Fruit fly (Drosophila melanogaster) whole organism, larva: ENCODE data around the gene mip130.

Experiments used
- noc ChIP-seq: fragments of 200-800 bp; sonication (Bioruptor generic); optimal IDR thresholded peaks from 3 replicates; lab custom pipeline; 2019; ENCODE audit warnings: missing biosample characterization, mild to moderate bottlenecking, missing genetic modification characterization, moderate library complexity

Gene mip130

DNA sequence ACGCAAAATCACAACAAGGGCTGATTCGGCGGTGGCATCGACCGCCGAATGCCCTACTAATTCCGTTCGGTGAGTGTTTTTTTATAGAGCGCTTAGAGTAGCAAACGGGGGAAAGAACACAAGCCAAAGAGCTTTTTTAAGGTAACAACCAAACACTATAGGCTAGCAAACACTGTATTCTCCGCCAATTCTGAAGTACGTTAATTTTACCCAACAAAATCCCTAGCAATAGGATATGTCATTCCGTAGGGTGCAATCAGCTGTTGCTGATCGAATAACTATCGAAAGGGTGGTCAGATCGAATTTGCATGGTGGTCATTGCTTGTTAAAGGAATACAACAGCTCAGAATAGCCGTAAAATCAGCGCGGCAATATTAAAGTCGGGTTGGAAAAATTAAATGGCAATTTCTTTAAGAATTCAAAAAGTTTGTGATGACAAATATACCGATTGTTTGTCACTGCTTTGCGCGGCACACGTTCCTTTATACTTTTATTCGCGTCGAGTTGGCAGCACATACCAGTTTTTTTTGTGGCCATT is at the start of gene mip130:
Gene mip130 (plus strand): TSS at position 513 of the 538 bp plus-strand sequence.
- TF ChIP-seq noc (tag; lab: Kevin White, UChicago), result peak; percentile 71

DNA sequence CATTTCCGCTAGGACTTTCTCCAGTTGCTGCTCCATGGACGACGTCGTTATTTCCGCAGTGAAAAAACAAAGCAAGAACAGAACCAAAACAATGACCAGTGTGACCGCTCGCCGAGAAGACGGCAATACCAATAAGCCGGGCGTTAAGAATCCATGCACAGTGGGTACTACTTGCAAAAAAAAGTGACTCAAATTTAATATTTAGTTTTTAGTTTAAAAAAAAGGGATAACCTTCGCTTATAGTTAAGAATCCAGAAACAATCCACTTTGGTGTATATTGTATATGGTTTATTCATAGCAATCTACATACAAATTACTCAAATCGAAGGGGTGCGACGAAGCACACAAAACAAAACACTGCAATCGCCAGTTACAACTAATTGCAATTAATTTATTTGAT is 49.2 kb upstream of the mip130 start, which contains the start of gene Lamtor5:
Gene Lamtor5 (minus strand): TSS at position 105 of the 400 bp plus-strand sequence.
- peak; percentile 24 for TF ChIP-seq noc (tag; lab: Kevin White, UChicago)

DNA sequence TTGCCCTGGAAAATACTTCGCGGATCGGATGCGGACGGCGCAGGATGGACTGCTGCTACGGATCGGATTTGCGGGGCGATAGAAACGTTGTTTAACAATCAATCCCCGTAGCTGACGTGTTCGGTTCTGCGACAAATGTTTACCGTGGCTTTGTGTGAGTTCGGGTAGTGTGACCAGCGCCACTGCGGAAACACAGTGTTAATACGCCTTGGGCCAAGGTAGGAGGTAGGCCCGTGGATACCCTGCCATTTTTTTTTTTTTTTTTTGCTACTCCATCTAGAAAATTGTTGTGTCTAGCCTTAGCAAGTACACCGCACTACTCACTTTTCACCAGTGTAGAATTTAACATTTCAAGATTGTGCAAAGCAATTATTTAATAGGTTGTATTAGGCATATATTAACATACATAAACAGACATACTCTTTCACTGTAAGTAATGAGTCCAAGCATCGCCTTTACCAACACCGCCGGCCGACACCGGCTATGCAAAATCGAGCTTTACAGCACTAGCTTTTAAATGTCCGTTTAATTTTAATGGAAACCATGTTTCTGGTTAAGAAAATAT is 46.3 kb upstream of the mip130 start, which contains the start of gene deltaCOP:
Gene deltaCOP (minus strand): TSS at position 171 of the 565 bp plus-strand sequence.
- TF ChIP-seq noc (tag; lab: Kevin White, UChicago), result peak; percentile 67

DNA sequence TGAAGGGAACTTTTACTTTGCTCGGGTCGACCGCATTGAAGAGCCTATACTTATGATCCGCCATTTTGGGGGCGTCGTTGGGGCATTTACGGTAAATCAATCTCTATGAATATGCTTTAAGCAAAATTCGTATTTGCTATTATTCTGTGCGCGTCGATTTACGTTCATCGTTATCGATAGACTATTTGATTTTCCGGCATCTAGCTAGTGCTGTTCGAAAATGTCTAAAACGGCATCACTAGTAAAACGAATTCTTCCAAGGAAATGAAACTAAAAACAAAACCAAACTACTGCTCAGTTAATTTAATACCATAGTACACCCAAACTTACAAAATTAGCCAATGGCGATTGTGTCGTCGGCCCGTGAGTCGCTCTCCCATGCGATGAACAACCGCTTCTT is 42.4 kb upstream of the mip130 start, which contains the start of the genes Gcna and MED18:
Gene Gcna (minus strand): TSS at position 163 of the 400 bp plus-strand sequence.
Gene MED18 (plus strand): TSS at position 237 of the 400 bp plus-strand sequence.
- no peak for TF ChIP-seq noc (tag; lab: Kevin White, UChicago)

DNA sequence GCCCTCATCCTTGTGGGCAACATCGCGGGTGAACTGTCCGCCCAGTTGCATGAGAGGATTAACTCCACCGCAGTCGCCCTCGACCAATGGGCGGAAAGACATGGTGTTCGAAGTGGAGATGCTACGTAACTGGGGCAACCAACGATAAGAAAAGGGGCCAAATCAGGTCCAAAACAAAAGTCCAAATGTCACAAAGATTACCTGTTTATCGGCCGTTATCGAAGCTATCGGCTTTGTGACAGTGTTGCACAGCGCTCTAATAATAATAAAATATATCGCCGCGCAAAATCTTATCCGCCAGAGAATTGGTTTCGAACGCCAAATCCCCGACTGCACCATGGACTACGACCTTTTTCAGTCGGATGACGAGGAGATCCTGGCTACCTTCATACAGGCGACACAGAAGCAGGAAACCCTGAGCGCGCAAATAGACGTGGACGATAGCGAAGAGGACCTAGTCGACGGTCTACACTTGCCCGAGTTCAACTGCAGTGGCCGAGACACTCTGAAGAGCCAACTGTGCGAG is 39.4 kb upstream of the mip130 start, which contains the start of the genes CG14803 and Pex5:
Gene CG14803 (plus strand): TSS at position 285 of the 526 bp plus-strand sequence.
Gene Pex5 (minus strand): TSS at position 476 of the 526 bp plus-strand sequence.
- TF ChIP-seq noc (tag; lab: Kevin White, UChicago), result peak; percentile 17

DNA sequence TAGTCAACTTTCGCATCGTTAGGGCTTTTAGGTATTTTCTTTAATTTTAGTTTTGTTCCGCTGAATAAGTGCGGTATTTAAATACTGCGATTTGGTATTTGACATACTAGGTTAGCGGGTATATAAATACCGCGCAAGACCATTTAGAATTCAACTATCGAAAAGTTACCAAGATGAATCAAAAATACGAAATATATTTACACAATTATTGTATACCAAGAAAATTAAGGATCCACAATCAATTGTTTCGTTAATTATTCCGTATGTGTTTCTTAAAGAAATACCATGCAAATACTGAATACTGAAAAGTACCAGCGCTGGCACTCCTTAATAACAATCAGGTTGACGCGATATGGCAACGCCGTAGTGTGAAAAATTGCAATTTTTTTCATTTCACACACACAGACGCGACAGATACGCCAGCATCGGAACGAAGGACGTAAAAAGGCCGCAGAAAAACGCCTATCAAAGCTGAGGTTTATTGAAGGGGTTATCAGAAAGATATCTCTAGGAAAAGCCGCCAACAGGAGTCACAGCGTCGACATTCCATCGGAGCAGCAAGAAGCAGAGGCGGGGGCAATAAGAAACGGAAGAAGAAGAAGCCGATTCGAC is 34.4 kb upstream of the mip130 start, which contains the start of the genes Pgam5 and Vps26:
Gene Pgam5 (minus strand): TSS at position 51 of the 612 bp plus-strand sequence.
Gene Vps26 (plus strand): TSS at position 339 of the 612 bp plus-strand sequence.
- TF ChIP-seq noc (tag; lab: Kevin White, UChicago), result no peak

DNA sequence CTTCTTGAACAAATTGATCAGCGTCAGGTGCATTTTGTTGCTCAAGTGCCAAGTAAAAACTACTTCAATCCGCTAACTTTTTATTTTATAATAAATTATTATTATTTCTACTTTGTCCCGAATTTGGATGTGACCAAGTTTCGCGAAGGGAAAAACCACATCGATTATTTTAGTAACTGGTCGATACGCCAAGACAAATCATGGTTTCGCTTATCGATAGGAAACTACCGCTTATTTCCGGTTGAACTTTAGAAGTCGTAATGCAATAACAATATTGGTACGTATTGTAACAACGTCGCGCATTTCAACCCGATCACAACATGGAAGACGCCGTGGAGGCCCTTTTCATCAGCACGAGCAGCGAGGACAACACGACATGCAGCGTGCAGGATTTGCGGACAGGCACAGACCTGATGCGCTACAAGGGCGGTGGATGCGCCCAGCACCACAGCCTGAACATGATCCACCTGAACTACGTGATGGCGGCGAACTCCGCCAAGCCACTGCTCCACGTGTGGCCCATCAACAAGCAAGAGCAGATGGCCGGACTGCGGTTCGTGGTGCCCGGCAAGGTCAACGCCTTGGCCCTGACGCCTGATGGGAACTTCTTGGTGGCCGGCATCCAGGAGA is 30.8 kb upstream of the mip130 start, which contains the start of the genes CG14817 and CG14805:
Gene CG14817 (minus strand): TSS at position 164 of the 630 bp plus-strand sequence.
Gene CG14805 (plus strand): TSS at position 211 of the 630 bp plus-strand sequence.
- peak; percentile 51 for TF ChIP-seq noc (tag; lab: Kevin White, UChicago)

DNA sequence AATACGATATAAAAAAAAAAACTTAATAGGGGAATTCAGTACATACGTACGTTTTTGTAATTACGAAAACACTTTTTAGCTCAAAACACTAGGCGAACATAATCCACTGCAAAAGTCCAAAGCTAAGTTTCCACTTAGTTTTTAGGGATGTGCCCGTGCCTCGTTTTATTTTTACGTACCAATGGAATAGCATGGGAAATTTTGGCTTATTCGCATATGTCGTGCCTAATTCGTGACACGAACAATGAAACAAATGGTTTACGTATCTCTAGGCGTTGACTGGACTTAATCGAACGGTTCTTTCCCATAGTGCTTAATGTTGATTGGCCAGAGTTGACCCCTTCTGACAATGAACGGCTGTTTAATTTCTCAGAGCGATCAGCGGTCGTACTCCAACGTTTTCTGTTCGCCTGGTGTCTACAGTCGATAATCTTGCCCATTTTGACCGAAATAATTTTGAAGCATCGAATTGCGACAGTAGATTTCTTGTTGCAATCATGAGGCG is 28.4 kb upstream of the mip130 start, which contains the start of gene CG14818:
Gene CG14818 (minus strand): TSS at position 169 of the 505 bp plus-strand sequence.
- peak; percentile 72 for TF ChIP-seq noc (tag; lab: Kevin White, UChicago)

DNA sequence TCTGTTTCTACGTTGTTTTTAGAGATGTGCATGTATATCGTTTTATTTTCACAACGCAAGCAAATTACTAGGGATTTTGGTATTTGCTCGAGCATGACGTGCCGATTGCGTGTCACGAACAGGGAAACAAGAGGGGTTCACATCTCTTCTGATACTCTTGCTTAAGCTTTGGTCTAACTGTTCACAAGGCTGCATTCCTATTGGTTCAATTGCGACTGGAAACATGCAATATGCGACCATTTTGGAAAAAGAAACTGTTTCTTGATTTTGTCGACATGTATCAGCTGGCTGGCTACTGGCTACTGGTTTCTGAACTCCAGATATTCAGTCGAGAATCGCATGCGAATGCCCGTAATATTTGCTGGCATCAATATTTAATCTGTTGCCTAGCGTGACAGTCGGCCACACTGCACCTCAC is 27.9 kb upstream of the mip130 start, which contains the start of gene Coa8:
Gene Coa8 (plus strand): TSS at position 144 of the 418 bp plus-strand sequence.
- peak; percentile 47 for TF ChIP-seq noc (tag; lab: Kevin White, UChicago)

DNA sequence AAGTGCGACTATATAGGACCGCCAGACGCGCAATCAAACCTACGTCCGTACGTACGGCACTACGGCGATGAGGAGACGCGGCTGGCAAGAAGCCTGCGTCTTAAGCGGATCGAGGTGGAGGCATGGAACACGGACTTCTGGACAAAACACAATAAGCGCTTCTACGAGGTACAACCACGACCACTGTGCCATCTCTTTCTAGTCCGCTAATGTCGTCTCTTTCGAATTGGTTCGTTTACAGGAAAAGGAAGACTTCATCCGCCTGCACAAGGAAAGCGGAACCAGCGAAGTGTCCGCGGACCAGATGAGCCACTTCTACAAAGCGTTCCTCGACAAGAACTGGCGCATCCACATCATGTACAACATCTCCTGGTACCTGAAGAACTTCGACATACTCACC is 27.3 kb upstream of the mip130 start:
- TF ChIP-seq noc (tag; lab: Kevin White, UChicago), result no peak

DNA sequence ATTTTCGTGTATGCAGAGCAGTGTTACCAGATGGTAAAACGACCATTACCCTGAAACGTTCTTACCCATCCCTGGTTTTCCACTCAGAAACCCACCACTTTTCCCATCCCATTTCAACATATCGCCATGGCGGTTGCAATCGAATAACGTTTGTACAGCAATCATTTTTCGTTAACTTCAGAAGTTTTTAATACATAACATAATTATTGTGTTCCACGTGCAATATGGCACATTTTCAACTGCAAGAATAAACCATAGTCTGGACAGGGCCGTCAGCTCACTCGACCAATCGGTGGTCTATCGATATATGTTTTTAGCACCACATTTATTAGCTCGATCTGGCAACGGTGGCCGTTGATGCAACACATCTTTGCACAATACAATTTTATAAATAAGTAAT is 18.1 kb upstream of the mip130 start, which contains the start of the genes trr and mRpL16:
Gene trr (minus strand): TSS at position 25 of the 400 bp plus-strand sequence.
Gene mRpL16 (plus strand): TSS at position 331 of the 400 bp plus-strand sequence.
- TF ChIP-seq noc (tag; lab: Kevin White, UChicago), result no peak

DNA sequence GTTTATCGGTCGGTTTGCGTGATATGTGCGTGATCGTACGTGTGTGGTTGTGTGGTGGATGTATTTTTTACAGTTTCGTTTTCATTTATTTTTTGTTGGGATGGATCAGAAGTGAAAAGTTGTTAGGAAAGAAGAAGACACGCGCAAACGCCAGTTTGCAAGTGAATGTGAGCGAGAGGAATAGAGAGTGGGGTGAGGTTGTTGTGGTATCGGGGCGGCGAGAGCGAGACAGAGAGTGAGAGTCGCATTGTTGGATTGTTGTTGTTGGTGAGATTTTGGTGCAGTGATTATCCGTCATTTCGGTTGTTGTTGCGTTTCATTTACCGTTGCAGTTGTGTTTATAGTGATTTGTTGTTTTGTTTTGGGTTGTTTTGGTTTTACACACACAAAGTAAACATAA is 14.5 kb upstream of the mip130 start:
- TF ChIP-seq noc (tag; lab: Kevin White, UChicago), result no peak

DNA sequence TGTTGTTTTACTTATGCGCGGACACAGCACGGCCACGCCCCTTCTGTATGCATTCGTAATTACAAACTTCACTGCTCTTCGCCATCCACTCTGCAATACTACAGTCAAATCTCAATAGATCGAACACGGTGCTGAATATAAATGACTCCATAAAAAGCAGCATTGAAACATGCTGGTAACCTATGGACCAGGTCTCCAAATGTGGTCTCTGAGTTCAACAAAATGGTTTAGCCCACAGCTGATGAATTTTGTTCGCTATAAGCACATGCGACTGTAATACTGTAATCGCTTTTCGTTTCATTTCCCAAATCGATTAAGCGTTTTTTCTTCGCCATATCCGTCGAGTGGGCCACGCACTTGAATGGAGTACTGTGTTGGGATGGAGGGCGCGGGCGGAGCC is 10.7 kb upstream of the mip130 start:
- no peak for TF ChIP-seq noc (tag; lab: Kevin White, UChicago)

DNA sequence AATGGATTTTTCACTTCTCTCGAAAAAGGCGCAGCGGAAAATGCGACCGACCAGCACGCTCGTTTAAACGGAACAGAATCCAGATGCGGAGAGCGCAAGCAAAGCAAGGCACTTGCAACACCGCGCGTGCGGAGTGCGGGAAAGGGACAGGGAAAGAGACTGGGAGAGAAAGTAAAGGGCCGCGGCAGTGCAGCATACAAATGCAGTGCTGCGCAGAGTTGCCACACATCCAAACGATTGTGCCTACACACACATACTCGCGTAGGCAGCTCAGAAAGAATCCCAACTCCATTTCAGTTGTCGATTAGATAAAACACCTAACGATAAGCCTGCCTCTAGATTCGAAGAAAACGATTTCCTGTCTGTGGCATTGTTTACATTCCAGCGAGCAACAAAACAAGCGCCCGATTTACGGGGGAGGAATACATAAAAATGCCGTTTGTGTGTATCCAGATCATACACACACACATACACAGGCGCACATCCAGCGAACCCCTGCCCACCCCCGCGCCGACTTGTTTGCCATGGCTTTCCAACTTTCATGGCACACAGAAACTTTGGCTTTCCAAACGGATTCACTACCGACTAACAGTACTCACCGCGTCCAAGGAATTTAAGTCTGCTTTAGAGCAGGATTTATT is 8.5 kb upstream of the mip130 start:
- no peak for TF ChIP-seq noc (tag; lab: Kevin White, UChicago)
